Fruit fly (Drosophila melanogaster) whole organism, pupa: ENCODE results near the gene mdu.
A peak's percentile ranks its signal among the peaks of the same experiment; 100 is the strongest.

Experiments
- CG10348 ChIP-seq: fragments of 200-800 bp; sonication (Bioruptor generic); IDR thresholded peaks from 2 replicates; pipeline ENCODE4 v1.3.6; 2022; ENCODE audit warnings: missing biosample characterization, missing genetic modification characterization
- CG12605 ChIP-seq: fragments of 200-800 bp; sonication (Bioruptor generic); IDR thresholded peaks from 2 replicates; pipeline ENCODE4 v1.3.6; 2022; ENCODE audit warnings: missing biosample characterization, missing genetic modification characterization
- CG13204 ChIP-seq: fragments of 200-800 bp; sonication (Bioruptor generic); optimal IDR thresholded peaks from 2 replicates; lab custom pipeline; 2018; ENCODE audit warnings: missing biosample characterization, mild to moderate bottlenecking, missing genetic modification characterization, moderate library complexity
- CG14655 ChIP-seq: fragments of 200-800 bp; sonication (Bioruptor generic); optimal IDR thresholded peaks from 3 replicates; lab custom pipeline; 2017; ENCODE audit warnings: mild to moderate bottlenecking, missing biosample characterization, missing genetic modification reagents, missing genetic modification characterization
- CG15710 ChIP-seq: fragments of 200-800 bp; sonication (Bioruptor generic); optimal IDR thresholded peaks from 2 replicates; lab custom pipeline; 2018; ENCODE audit warnings: missing biosample characterization, mild to moderate bottlenecking, missing genetic modification characterization, moderate library complexity
- CG17806 ChIP-seq: fragments of 200-800 bp; sonication (Bioruptor generic); optimal IDR thresholded peaks from 2 replicates; lab custom pipeline; 2018; ENCODE audit warnings: missing biosample characterization, mild to moderate bottlenecking, missing genetic modification characterization, moderate library complexity
- CG34367 ChIP-seq: fragments of 200-800 bp; sonication (Bioruptor generic); optimal IDR thresholded peaks from 2 replicates; lab custom pipeline; 2018; ENCODE audit warnings: missing biosample characterization, mild to moderate bottlenecking, missing genetic modification characterization
- CG4496 ChIP-seq: fragments of 200-800 bp; sonication (Bioruptor generic); IDR thresholded peaks from 3 replicates; pipeline ENCODE4 v1.3.6; 2022; ENCODE audit warnings: missing biosample characterization, missing genetic modification characterization
- CG8159 ChIP-seq: fragments of 200-800 bp; sonication (Bioruptor generic); optimal IDR thresholded peaks from 3 replicates; lab custom pipeline; 2018; ENCODE audit warnings: missing biosample characterization, mild to moderate bottlenecking, missing genetic modification characterization, moderate library complexity
- CG8301 ChIP-seq: fragments of 200-800 bp; sonication (Bioruptor generic); optimal IDR thresholded peaks from 2 replicates; lab custom pipeline; 2018; ENCODE audit warnings: missing biosample characterization, mild to moderate bottlenecking, missing genetic modification characterization
- CG9948 ChIP-seq: fragments of 200-800 bp; sonication (Bioruptor generic); optimal IDR thresholded peaks from 2 replicates; lab custom pipeline; 2018; ENCODE audit warnings: missing biosample characterization, mild to moderate bottlenecking, missing genetic modification characterization, moderate library complexity
- D1 ChIP-seq: fragments of 200-800 bp; sonication (Bioruptor generic); optimal IDR thresholded peaks from 2 replicates; lab custom pipeline; 2018; ENCODE audit warnings: missing biosample characterization, mild to moderate bottlenecking, missing genetic modification characterization, moderate library complexity
- EcR ChIP-seq: fragments of 200-800 bp; sonication (Bioruptor generic); optimal IDR thresholded peaks from 3 replicates; lab custom pipeline; 2019; ENCODE audit warnings: missing biosample characterization, missing genetic modification characterization, mild to moderate bottlenecking, moderate library complexity, missing genetic modification reagents
- Ets98B ChIP-seq: fragments of 200-800 bp; sonication (Bioruptor generic); IDR thresholded peaks from 2 replicates; pipeline ENCODE4 v1.3.6; 2022; ENCODE audit warnings: missing biosample characterization, missing genetic modification characterization
- Pif1A ChIP-seq: fragments of 200-800 bp; sonication (Bioruptor generic); optimal IDR thresholded peaks from 3 replicates; lab custom pipeline; 2016; ENCODE audit warnings: missing biosample characterization, missing genetic modification characterization
- Pif1B ChIP-seq: fragments of 200-800 bp; sonication (Bioruptor generic); optimal IDR thresholded peaks from 3 replicates; lab custom pipeline; 2016; ENCODE audit warnings: missing biosample characterization, missing genetic modification characterization
- Snoo ChIP-seq: fragments of 200-800 bp; sonication (Bioruptor generic); optimal IDR thresholded peaks from 3 replicates; lab custom pipeline; 2017; ENCODE audit warnings: missing biosample characterization, mild to moderate bottlenecking, missing genetic modification characterization, inconsistent platforms
- fd96Ca ChIP-seq: fragments of 200-800 bp; sonication (Bioruptor generic); IDR thresholded peaks from 3 replicates; pipeline ENCODE4 v1.3.6; 2022; ENCODE audit warnings: missing biosample characterization, missing genetic modification characterization
- gl ChIP-seq: fragments of 200-800 bp; sonication (Bioruptor generic); optimal IDR thresholded peaks from 2 replicates; lab custom pipeline; 2018; ENCODE audit warnings: missing biosample characterization, mild to moderate bottlenecking, missing genetic modification characterization
- rn ChIP-seq: fragments of 200-800 bp; sonication (Bioruptor generic); IDR thresholded peaks from 2 replicates; pipeline ENCODE4 v1.3.6; 2022; ENCODE audit warnings: missing biosample characterization, missing genetic modification characterization

Gene mdu

DNA sequence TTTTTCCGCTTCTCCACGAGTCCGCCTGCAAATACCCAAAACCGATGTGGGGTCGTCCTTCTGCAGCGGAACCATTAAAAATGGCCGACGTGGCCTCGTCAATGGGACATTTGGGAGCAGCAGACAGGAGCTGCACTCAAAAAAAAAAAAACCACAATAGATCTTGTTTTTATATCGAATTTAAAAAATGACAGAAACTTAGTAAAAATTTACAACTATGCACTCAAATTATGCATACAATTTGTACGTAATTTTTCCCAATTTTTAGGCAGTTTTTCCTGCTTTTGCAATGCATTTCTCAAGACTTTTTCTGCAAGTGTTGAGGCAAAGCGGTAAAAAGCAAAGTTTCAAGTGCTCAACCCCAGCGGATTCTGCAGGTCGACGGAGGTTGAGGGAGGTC, 36.6 kb downstream of the mdu start:
- TF ChIP-seq EcR (GFP tag; lab: Kevin White, UChicago) (no peak), CG15710 (tag; lab: Kevin White, UChicago) (peak; percentile 18), Snoo (tag; lab: Kevin White, UChicago) (peak; percentile 22), CG17806 (peak; percentile 19), CG8159 (tag; lab: Kevin White, UChicago) (peak; percentile 39)
- TF ChIP-seq, all 21 proteins: peak for 4

DNA sequence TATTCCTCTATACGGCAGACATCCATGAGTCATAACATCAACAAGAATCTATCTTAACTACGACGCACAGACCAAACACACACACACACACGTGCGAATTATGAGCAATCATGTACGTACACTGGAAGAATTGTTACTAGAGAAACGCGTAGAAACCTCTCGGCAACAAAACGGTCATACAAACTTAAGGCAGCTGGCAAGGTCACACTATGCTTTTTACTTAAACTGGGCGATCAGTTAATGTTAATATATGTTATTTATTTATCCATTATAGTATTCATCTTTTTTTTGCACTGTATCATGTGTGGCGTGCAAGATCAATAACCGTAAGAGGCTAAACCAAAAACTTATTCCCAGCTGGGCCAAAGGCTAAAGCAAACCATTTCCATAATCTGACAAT, 42.2 kb downstream of the mdu start:
- TF ChIP-seq Pif1B (GFP tag; lab: Kevin White, UChicago) (no peak), CG8301 (tag; lab: Kevin White, UChicago) (no peak), CG9948 (no peak), Ets98B (GFP tag; lab: Robert Waterston, UW) (no peak), CG14655 (GFP tag; lab: Kevin White, UChicago) (no peak), Pif1A (GFP tag; lab: Kevin White, UChicago) (no peak), rn (GFP tag; lab: Robert Waterston, UW) (no peak), CG15710 (tag; lab: Kevin White, UChicago) (no peak), Snoo (tag; lab: Kevin White, UChicago) (no peak), fd96Ca (GFP tag; lab: Robert Waterston, UW) (no peak), CG13204 (GFP tag; lab: Kevin White, UChicago) (no peak), gl (tag; lab: Kevin White, UChicago) (no peak), CG10348 (GFP tag; lab: Robert Waterston, UW) (no peak), CG12605 (no peak), CG8159 (tag; lab: Kevin White, UChicago) (no peak)

DNA sequence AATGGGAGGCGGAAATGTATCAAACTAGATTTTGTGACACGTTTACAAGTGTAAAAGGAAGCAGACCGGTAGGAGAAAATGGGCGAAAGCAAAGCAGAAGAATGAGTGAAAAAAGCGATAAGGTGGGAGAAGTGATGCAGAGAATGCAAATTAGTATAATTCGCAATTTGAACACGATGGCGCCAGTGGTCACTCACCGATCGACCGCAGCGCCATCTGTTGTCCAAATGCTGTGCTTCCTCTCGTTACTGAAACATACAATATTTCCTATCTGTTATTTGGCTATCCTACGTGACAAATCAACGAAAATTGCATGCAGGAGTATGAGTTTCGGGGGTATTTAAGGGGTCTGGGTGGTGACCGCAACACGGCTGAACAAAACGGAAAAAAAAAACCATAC, 43.8 kb downstream of the mdu start:
- no peak for TF ChIP-seq CG8159 (tag; lab: Kevin White, UChicago)
- TF ChIP-seq, all 21 proteins: peak for 0

DNA sequence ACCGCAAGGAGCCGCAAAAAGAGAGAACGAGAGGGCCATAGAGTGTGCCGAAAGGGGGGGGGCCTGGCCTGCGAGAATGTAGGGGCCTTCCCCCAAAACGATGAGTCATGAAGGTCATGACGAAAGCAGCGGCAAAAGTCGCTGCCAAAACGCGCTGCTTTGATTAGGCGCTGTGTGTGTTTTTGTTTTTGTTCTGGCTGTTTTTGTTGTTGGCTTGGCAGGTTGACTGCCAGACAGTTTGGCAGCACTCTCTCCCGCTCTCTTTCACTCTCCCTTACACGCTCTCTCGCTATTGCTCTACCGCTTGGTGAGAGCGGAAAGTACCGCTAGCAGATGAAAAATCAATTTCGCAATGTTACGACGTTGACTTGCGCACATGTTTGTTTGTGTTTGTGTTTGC, 49.1 kb downstream of the mdu start:
- TF ChIP-seq CG13204 (GFP tag; lab: Kevin White, UChicago): no peak
- TF ChIP-seq Ets98B (GFP tag; lab: Robert Waterston, UW): no peak
- no peak for TF ChIP-seq gl (tag; lab: Kevin White, UChicago)
- no peak for TF ChIP-seq EcR (GFP tag; lab: Kevin White, UChicago)
- TF ChIP-seq Pif1A (GFP tag; lab: Kevin White, UChicago): no peak
- TF ChIP-seq CG8301 (tag; lab: Kevin White, UChicago): no peak
- no peak for TF ChIP-seq CG14655 (GFP tag; lab: Kevin White, UChicago)
- TF ChIP-seq CG17806: no peak
- no peak for TF ChIP-seq D1 (tag; lab: Kevin White, UChicago)

DNA sequence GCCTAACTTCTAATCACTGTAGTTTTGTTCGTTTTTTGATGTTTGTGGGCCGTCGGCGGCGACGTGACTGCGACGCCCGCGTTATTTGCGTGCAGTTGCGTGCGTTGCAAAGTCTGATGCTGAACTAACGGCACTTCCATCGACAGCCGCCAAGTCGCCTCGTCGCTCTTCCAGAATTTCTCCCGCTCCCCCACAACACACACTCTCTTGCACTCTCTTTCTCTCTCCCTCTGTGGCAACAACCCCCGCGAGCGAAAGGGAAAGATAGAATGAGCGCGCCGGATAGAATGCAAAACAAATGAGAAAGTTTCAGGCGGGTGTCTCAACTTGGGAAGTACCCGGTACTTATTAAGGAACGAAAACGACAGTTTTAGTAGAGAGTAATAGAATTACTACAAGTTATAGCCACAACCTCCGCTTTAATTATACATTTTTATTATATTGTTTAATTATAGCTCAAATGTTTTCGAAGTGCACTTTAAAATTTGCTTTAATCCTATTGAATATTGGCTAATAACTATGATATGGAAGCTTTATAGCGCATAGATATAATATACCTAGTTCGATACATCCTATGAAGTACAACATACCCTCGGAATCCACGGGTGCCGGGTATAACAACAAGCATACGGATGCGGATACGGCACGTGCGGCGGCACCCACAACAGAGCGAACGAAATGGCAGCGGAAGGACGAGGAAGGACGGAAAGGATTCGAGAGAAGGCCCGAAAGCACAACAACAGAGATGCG, 50.0 kb downstream of the mdu start:
- no peak for TF ChIP-seq EcR (GFP tag; lab: Kevin White, UChicago)
- TF ChIP-seq CG10348 (GFP tag; lab: Robert Waterston, UW): no peak
- TF ChIP-seq CG8159 (tag; lab: Kevin White, UChicago): peak; percentile 54

DNA sequence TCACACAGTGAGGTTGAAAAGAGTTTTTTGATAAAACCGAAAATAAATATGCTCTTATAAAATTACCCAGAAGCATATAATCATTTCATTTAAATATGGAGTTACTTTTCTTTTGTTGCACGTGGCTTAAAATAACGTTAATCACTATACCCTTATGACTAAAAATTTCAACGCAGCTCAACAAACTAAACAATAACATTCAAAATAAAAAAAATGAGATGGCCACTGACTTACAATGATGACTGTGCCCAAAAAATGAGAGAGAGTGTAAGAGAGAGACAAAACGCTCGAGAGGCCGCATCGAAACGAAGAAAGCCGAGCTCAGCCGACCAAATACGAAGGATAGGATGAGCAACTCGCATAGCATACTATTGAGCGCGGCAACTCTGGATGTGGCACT, 50.7 kb downstream of the mdu start:
- peak; percentile 20 for TF ChIP-seq CG15710 (tag; lab: Kevin White, UChicago)
- peak; percentile 9 for TF ChIP-seq CG17806
- no peak for TF ChIP-seq Snoo (tag; lab: Kevin White, UChicago)
- TF ChIP-seq CG8159 (tag; lab: Kevin White, UChicago): peak; percentile 18

DNA sequence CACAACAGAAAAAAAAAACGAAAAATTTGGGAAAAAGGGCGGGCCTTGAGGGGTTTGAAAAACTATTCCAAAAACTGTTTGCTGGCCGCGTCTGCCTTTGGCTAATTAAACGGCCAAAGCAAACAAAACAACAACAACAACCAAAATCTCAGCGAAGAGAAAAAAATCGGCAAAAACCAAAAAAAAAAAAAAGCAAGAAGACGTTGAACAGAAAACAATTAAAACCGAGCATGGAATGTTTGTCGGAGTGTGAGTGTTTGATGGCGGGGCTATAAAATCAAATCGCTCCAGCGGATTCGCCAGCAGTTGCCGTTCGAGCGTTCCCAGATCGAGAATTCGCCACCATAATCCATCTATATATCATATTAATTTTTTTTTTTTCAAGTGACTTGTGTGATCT, 55.8 kb downstream of the mdu start, which contains the start of gene Cpr11B:
Gene Cpr11B (plus strand): TSS at position 301 of the 400 bp plus-strand sequence.
- TF ChIP-seq D1 (tag; lab: Kevin White, UChicago) (no peak), CG12605 (no peak), gl (tag; lab: Kevin White, UChicago) (no peak), CG34367 (tag; lab: Kevin White, UChicago) (no peak), rn (GFP tag; lab: Robert Waterston, UW) (no peak), CG15710 (tag; lab: Kevin White, UChicago) (no peak), fd96Ca (GFP tag; lab: Robert Waterston, UW) (no peak), CG17806 (no peak), Ets98B (GFP tag; lab: Robert Waterston, UW) (no peak), CG13204 (GFP tag; lab: Kevin White, UChicago) (no peak), Snoo (tag; lab: Kevin White, UChicago) (no peak), CG10348 (GFP tag; lab: Robert Waterston, UW) (no peak), EcR (GFP tag; lab: Kevin White, UChicago) (no peak), CG8159 (tag; lab: Kevin White, UChicago) (no peak), CG14655 (GFP tag; lab: Kevin White, UChicago) (no peak), Pif1A (GFP tag; lab: Kevin White, UChicago) (no peak), CG4496 (GFP tag; lab: Robert Waterston, UW) (no peak), Pif1B (GFP tag; lab: Kevin White, UChicago) (no peak)
- TF ChIP-seq, all 21 proteins: peak for 0
